Fruit fly (Drosophila melanogaster) whole organism, wandering third instar larva: ENCODE measurements around the gene pav.

Experiments
- Abd-B ChIP-seq: fragments of >200 bp; optimal IDR thresholded peaks from 2 replicates; lab custom pipeline; 2017; ENCODE audit warnings: missing biosample characterization, missing genetic modification characterization
- CG32264 ChIP-seq: fragments of 200-800 bp; sonication (Bioruptor generic); optimal IDR thresholded peaks from 2 replicates; lab custom pipeline; 2016; ENCODE audit warnings: missing biosample characterization, missing genetic modification characterization
- CG9705 ChIP-seq: fragments of 200-800 bp; sonication (Bioruptor generic); optimal IDR thresholded peaks from 2 replicates; lab custom pipeline; 2018; ENCODE audit warnings: missing biosample characterization, mild to moderate bottlenecking, missing genetic modification characterization
- CrebA ChIP-seq: fragments of 200-800 bp; sonication (Bioruptor generic); optimal IDR thresholded peaks from 2 replicates; lab custom pipeline; 2016; ENCODE audit warnings: missing biosample characterization, mild to moderate bottlenecking, missing genetic modification characterization, borderline replicate concordance
- Dfd ChIP-seq: fragments of >200 bp; optimal IDR thresholded peaks from 2 replicates; lab custom pipeline; 2017; ENCODE audit warnings: missing biosample characterization, missing genetic modification characterization
- Dif ChIP-seq: fragments of 200-275, 200-300 bp; sonication (Bioruptor generic); optimal IDR thresholded peaks from 2 replicates; lab custom pipeline; 2018; ENCODE audit warnings: missing biosample characterization, missing genetic modification characterization; ENCODE audit not compliant: partially characterized antibody
- GATAd ChIP-seq: sonication (Bioruptor generic); optimal IDR thresholded peaks from 2 replicates; lab custom pipeline; 2016; ENCODE audit warnings: missing biosample characterization, missing genetic modification characterization
- HLH106 ChIP-seq: fragments of 200-800 bp; optimal IDR thresholded peaks from 3 replicates; lab custom pipeline; 2019; ENCODE audit warnings: missing biosample characterization, mild to moderate bottlenecking, missing genetic modification characterization, moderate library complexity
- Hnf4 ChIP-seq: fragments of 200-800 bp; sonication (Bioruptor generic); optimal IDR thresholded peaks from 2 replicates; lab custom pipeline; 2016; ENCODE audit warnings: missing biosample characterization, mild to moderate bottlenecking, missing genetic modification characterization
- Hr78 ChIP-seq: fragments of >200 bp; optimal IDR thresholded peaks from 2 replicates; lab custom pipeline; 2017; ENCODE audit warnings: missing biosample characterization, missing genetic modification characterization
- Hr83 ChIP-seq: fragments of 200-300 bp; sonication (Bioruptor generic); optimal IDR thresholded peaks from 2 replicates; lab custom pipeline; 2016; ENCODE audit warnings: missing biosample characterization, mild to moderate bottlenecking, missing genetic modification characterization, moderate library complexity; ENCODE audit not compliant: poor library complexity, severe bottlenecking
- Jra ChIP-seq: sonication (Bioruptor generic); optimal IDR thresholded peaks from 2 replicates; lab custom pipeline; 2016; ENCODE audit warnings: missing biosample characterization, missing genetic modification characterization
- Mio ChIP-seq: sonication (Bioruptor generic); optimal IDR thresholded peaks from 2 replicates; lab custom pipeline; 2016; ENCODE audit warnings: missing biosample characterization, missing genetic modification characterization
- Myc ChIP-seq: fragments of >200 bp; optimal IDR thresholded peaks from 2 replicates; lab custom pipeline; 2017
- N ChIP-seq: fragments of >200 bp; optimal IDR thresholded peaks from 2 replicates; lab custom pipeline; 2018; ENCODE audit warnings: missing biosample characterization, missing external identifiers, missing genetic modification characterization
- OdsH ChIP-seq: fragments of 200-800 bp; sonication (Bioruptor generic); optimal IDR thresholded peaks from 2 replicates; lab custom pipeline; 2016; ENCODE audit warnings: missing biosample characterization, mild to moderate bottlenecking, missing genetic modification characterization
- Rel ChIP-seq, 2 experiments: fragments of 200-800 bp; sonication (Bioruptor generic) in 1 of 2; optimal IDR thresholded peaks; 2 replicates in 1 of 2; 3 replicates in 1 of 2; lab custom pipeline; 2016 to 2019; ENCODE audit warnings: mild to moderate bottlenecking in 2 of 2, missing biosample characterization in 2 of 2, missing genetic modification characterization in 2 of 2, moderate library complexity in 1 of 2
- Sp1 ChIP-seq: fragments of 200-800 bp; sonication (Bioruptor generic); optimal IDR thresholded peaks from 3 replicates; lab custom pipeline; 2019; ENCODE audit warnings: missing biosample characterization, mild to moderate bottlenecking, missing genetic modification characterization, moderate library complexity
- Vsx2 ChIP-seq: fragments of 200-300, 225-300 bp; sonication (Bioruptor generic); optimal IDR thresholded peaks from 2 replicates; lab custom pipeline; 2018; ENCODE audit warnings: missing biosample characterization, missing genetic modification characterization; ENCODE audit not compliant: partially characterized antibody
- br ChIP-seq: fragments of 200-800 bp; sonication (Bioruptor generic); optimal IDR thresholded peaks from 2 replicates; lab custom pipeline; 2016; ENCODE audit warnings: missing biosample characterization, missing genetic modification characterization
- brk ChIP-seq: fragments of 200-800 bp; sonication (Bioruptor generic); optimal IDR thresholded peaks from 2 replicates; lab custom pipeline; 2016; ENCODE audit warnings: missing biosample characterization, mild to moderate bottlenecking, missing genetic modification characterization
- dl ChIP-seq, 2 experiments: fragments of 175-275, 200-275 bp in 1 of 2; fragments of 200-275 bp in 1 of 2; sonication (Bioruptor generic); optimal IDR thresholded peaks; lab custom pipeline; 2018; ENCODE audit warnings: mild to moderate bottlenecking in 2 of 2, missing biosample characterization in 2 of 2, missing genetic modification characterization in 2 of 2, moderate library complexity in 2 of 2; ENCODE audit not compliant: partially characterized antibody in 2 of 2, insufficient read depth in 1 of 2
- dmrt93B ChIP-seq: fragments of 200-800 bp; sonication (Bioruptor generic); optimal IDR thresholded peaks from 2 replicates; lab custom pipeline; 2018; ENCODE audit warnings: missing biosample characterization, mild to moderate bottlenecking, missing genetic modification characterization
- dsf ChIP-seq: sonication (Bioruptor generic); optimal IDR thresholded peaks from 2 replicates; lab custom pipeline; 2016; ENCODE audit warnings: missing biosample characterization, missing genetic modification characterization, borderline replicate concordance
- ey ChIP-seq: fragments of 200-800 bp; sonication (Bioruptor generic); optimal IDR thresholded peaks from 2 replicates; lab custom pipeline; 2016; ENCODE audit warnings: missing biosample characterization, missing genetic modification characterization
- foxo ChIP-seq, 2 experiments: fragments of 200-800 bp; sonication (Bioruptor generic); optimal IDR thresholded peaks; 2 replicates in 1 of 2; 3 replicates in 1 of 2; lab custom pipeline; 2016 to 2017; ENCODE audit warnings: missing biosample characterization in 2 of 2, missing genetic modification characterization in 2 of 2
- fru ChIP-seq: fragments of 200-800 bp; sonication (Bioruptor generic); optimal IDR thresholded peaks from 3 replicates; lab custom pipeline; 2016; ENCODE audit warnings: missing biosample characterization, mild to moderate bottlenecking, missing genetic modification characterization
- h ChIP-seq: fragments of 200-800 bp; sonication (Bioruptor generic); optimal IDR thresholded peaks from 3 replicates; lab custom pipeline; 2016; ENCODE audit warnings: missing biosample characterization, mild to moderate bottlenecking, missing genetic modification characterization
- jim ChIP-seq: fragments of 175-275, 200-325 bp; sonication (Bioruptor generic); optimal IDR thresholded peaks from 2 replicates; lab custom pipeline; 2016; ENCODE audit warnings: missing biosample characterization, mild to moderate bottlenecking, missing genetic modification characterization
- lola ChIP-seq: fragments of >200 bp; optimal IDR thresholded peaks from 2 replicates; lab custom pipeline; 2017; ENCODE audit warnings: missing biosample characterization, missing genetic modification characterization
- pan ChIP-seq: fragments of >200 bp; optimal IDR thresholded peaks from 2 replicates; lab custom pipeline; 2017
- psq ChIP-seq: fragments of 200-800 bp; sonication (Bioruptor generic); optimal IDR thresholded peaks from 3 replicates; lab custom pipeline; 2017; ENCODE audit warnings: missing biosample characterization, mild to moderate bottlenecking, missing genetic modification characterization, moderate library complexity
- rgr ChIP-seq: fragments of 200-800 bp; sonication (Bioruptor generic); optimal IDR thresholded peaks from 3 replicates; lab custom pipeline; 2016; ENCODE audit warnings: missing biosample characterization, mild to moderate bottlenecking, missing genetic modification characterization
- sage ChIP-seq: fragments of 200-800 bp; sonication (Bioruptor generic); optimal IDR thresholded peaks from 2 replicates; lab custom pipeline; 2016; ENCODE audit warnings: missing biosample characterization, mild to moderate bottlenecking, missing genetic modification characterization
- sv ChIP-seq: fragments of 200-800 bp; sonication (Bioruptor generic); optimal IDR thresholded peaks from 3 replicates; lab custom pipeline; 2016; ENCODE audit warnings: missing biosample characterization, missing genetic modification characterization
- tai ChIP-seq: sonication (Bioruptor generic); optimal IDR thresholded peaks from 2 replicates; lab custom pipeline; 2016; ENCODE audit warnings: missing biosample characterization, missing genetic modification characterization
- usp ChIP-seq: fragments of >200 bp; optimal IDR thresholded peaks from 2 replicates; lab custom pipeline; 2017; ENCODE audit warnings: missing biosample characterization, missing genetic modification characterization
- woc ChIP-seq: sonication (Bioruptor generic); optimal IDR thresholded peaks from 2 replicates; lab custom pipeline; 2016; ENCODE audit warnings: missing biosample characterization, mild to moderate bottlenecking, missing genetic modification characterization

Gene pav

DNA sequence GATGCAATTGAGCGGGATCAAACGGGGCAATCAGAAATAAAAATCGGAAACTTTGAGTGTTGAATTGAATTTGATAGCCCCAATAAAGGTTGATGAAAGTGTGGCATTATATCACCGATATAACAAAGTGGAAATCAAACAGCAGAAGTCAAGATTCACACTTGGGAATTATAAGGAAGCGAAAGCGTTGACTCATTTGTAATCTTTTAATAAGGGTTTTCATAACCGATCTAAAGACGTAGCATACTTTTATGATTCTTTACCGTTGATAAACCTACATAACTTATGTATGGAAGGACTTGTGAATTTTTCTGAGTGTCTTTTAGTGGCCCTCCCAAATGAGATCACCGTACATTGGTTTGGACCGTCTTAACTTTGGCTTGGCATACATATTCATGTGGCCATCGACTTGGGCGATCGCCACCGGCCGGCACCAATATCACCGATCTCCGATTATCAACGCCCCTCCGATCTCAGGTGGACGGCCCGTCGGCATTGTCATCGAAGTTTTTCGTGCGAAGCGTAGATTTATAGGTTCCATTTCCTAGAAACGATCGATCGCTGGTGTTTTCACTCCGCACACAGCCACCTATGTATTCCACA lies 13.1 kb upstream of the pav start:
- no peak for TF ChIP-seq dl (GFP tag; optimal IDR thresholded peaks at IDR 0.05; lab: Kevin White, UChicago; ENCODE audit: insufficient read depth in 1 of 2, partially characterized antibody in 2 of 2)
- no peak for TF ChIP-seq Myc (lab: Kevin White, UChicago)
- TF ChIP-seq GATAd (GFP tag; lab: Kevin White, UChicago) = no peak
- no peak for TF ChIP-seq rgr
- no peak for TF ChIP-seq tai (GFP tag; lab: Kevin White, UChicago)
- no peak for TF ChIP-seq Vsx2 (GFP tag; lab: Kevin White, UChicago)
- no peak for TF ChIP-seq HLH106
- no peak for TF ChIP-seq foxo (GFP tag; optimal IDR thresholded peaks at IDR 0.05; lab: Kevin White, UChicago)
- TF ChIP-seq sv (GFP tag; lab: Kevin White, UChicago) = no peak
- TF ChIP-seq Sp1 = no peak
- TF ChIP-seq ey = no peak
- TF ChIP-seq dsf = no peak
- no peak for TF ChIP-seq Rel (GFP tag; optimal IDR thresholded peaks at IDR 0.05; lab: Kevin White, UChicago)
- TF ChIP-seq Rel (tag; optimal IDR thresholded peaks at IDR 0.05; lab: Kevin White, UChicago) = no peak
- TF ChIP-seq CG9705 (GFP tag; lab: Kevin White, UChicago) = no peak
- TF ChIP-seq CG32264 (GFP tag; lab: Kevin White, UChicago) = no peak

dm6 chr3L:4230357-4230901 lies 12.1 kb upstream of the pav start:
- no peak for TF ChIP-seq Myc (lab: Kevin White, UChicago)
- TF ChIP-seq ey = peak; percentile 69
- TF ChIP-seq dl (GFP tag; optimal IDR thresholded peaks at IDR 0.05; lab: Kevin White, UChicago; ENCODE audit: insufficient read depth in 1 of 2, partially characterized antibody in 2 of 2) = no peak
- no peak for TF ChIP-seq GATAd (GFP tag; lab: Kevin White, UChicago)
- TF ChIP-seq CG32264 (GFP tag; lab: Kevin White, UChicago) = peak; percentile 8
- no peak for TF ChIP-seq Hr78 (GFP tag; lab: Kevin White, UChicago)
- TF ChIP-seq Sp1 = peak; percentile 43
- no peak for TF ChIP-seq dsf
- peak; percentile 10 for TF ChIP-seq woc (GFP tag; lab: Kevin White, UChicago)
- no peak for TF ChIP-seq brk (GFP tag; lab: Kevin White, UChicago)
- no peak for TF ChIP-seq jim (GFP tag; lab: Kevin White, UChicago)
- peak; percentile 62 for TF ChIP-seq br (GFP tag; lab: Kevin White, UChicago)
- TF ChIP-seq Hnf4 = peak; percentile 49
- TF ChIP-seq Dif (GFP tag; lab: Kevin White, UChicago) = no peak
- TF ChIP-seq tai (GFP tag; lab: Kevin White, UChicago) = no peak
- TF ChIP-seq foxo (GFP tag; optimal IDR thresholded peaks at IDR 0.05; lab: Kevin White, UChicago) = peak in 1 of 2 experiments; percentile 60
- TF ChIP-seq pan (lab: Kevin White, UChicago) = no peak
- peak; percentile 71 for TF ChIP-seq fru (GFP tag; lab: Kevin White, UChicago)
- TF ChIP-seq OdsH (GFP tag; lab: Kevin White, UChicago) = peak; percentile 41
- peak; percentile 40 for TF ChIP-seq HLH106
- TF ChIP-seq Hr83 (GFP tag; lab: Kevin White, UChicago) = no peak
- peak; percentile 58 for TF ChIP-seq rgr
- TF ChIP-seq Dfd (GFP tag; lab: Kevin White, UChicago) = no peak
- TF ChIP-seq sv (GFP tag; lab: Kevin White, UChicago) = peak; percentile 86
- no peak for TF ChIP-seq Mio (GFP tag; lab: Kevin White, UChicago)
- TF ChIP-seq Rel (GFP tag; optimal IDR thresholded peaks at IDR 0.05; lab: Kevin White, UChicago) = no peak
- no peak for TF ChIP-seq Rel (tag; optimal IDR thresholded peaks at IDR 0.05; lab: Kevin White, UChicago)
- no peak for TF ChIP-seq Abd-B (GFP tag; lab: Kevin White, UChicago)
- TF ChIP-seq Vsx2 (GFP tag; lab: Kevin White, UChicago) = no peak
- no peak for TF ChIP-seq lola
- peak; percentile 45 for TF ChIP-seq psq (GFP tag; lab: Kevin White, UChicago)
- no peak for TF ChIP-seq sage (GFP tag; lab: Kevin White, UChicago)
- TF ChIP-seq N (GFP tag; lab: Kevin White, UChicago) = no peak
- TF ChIP-seq usp (GFP tag; lab: Kevin White, UChicago) = no peak
- no peak for TF ChIP-seq dmrt93B
- TF ChIP-seq Jra (GFP tag; lab: Kevin White, UChicago) = no peak
- TF ChIP-seq CG9705 (GFP tag; lab: Kevin White, UChicago) = no peak
- TF ChIP-seq CrebA (GFP tag; lab: Kevin White, UChicago) = no peak
- peak; percentile 76 for TF ChIP-seq h
